Fruit fly (Drosophila melanogaster) whole organism, prepupa: ENCODE data around the gene PolD1.

Source experiments
- CG10631 ChIP-seq: fragments of 200-800 bp; sonication (Bioruptor generic); optimal IDR thresholded peaks from 2 replicates; lab custom pipeline; 2016; ENCODE audit warnings: missing biosample characterization, missing genetic modification characterization
- CG10669 ChIP-seq: fragments of 200-800 bp; sonication (Bioruptor generic); optimal IDR thresholded peaks from 3 replicates; lab custom pipeline; 2018; ENCODE audit warnings: missing biosample characterization, mild to moderate bottlenecking, missing genetic modification characterization, moderate library complexity
- CG11762 ChIP-seq: fragments of 200-800 bp; sonication (Bioruptor generic); optimal IDR thresholded peaks from 3 replicates; lab custom pipeline; 2016; ENCODE audit warnings: missing biosample characterization, missing genetic modification characterization; ENCODE audit not compliant: insufficient read depth
- CG11902 ChIP-seq: fragments of 200-800 bp; sonication (Bioruptor generic); optimal IDR thresholded peaks from 3 replicates; lab custom pipeline; 2016; ENCODE audit warnings: missing biosample characterization, missing genetic modification characterization
- CG1621 ChIP-seq: fragments of 200-800 bp; sonication (Bioruptor generic); optimal IDR thresholded peaks from 3 replicates; lab custom pipeline; 2018; ENCODE audit warnings: missing biosample characterization, mild to moderate bottlenecking, missing genetic modification characterization
- CG16779 ChIP-seq: fragments of 200-800 bp; sonication (Bioruptor generic); optimal IDR thresholded peaks from 3 replicates; lab custom pipeline; 2017; ENCODE audit warnings: missing biosample characterization, mild to moderate bottlenecking, missing genetic modification characterization
- CG3032 ChIP-seq: fragments of 200-800 bp; optimal IDR thresholded peaks from 2 replicates; lab custom pipeline; 2019; ENCODE audit warnings: missing biosample characterization, mild to moderate bottlenecking, missing genetic modification characterization, moderate library complexity
- CG31627 ChIP-seq: fragments of 200-800 bp; sonication (Bioruptor generic); optimal IDR thresholded peaks from 3 replicates; lab custom pipeline; 2016; ENCODE audit warnings: missing biosample characterization, missing genetic modification characterization
- CG32006 ChIP-seq: fragments of 200-800 bp; sonication (Bioruptor generic); optimal IDR thresholded peaks from 3 replicates; lab custom pipeline; 2017; ENCODE audit warnings: missing biosample characterization, mild to moderate bottlenecking, missing genetic modification characterization
- CG3919 ChIP-seq: fragments of 200-800 bp; sonication (Bioruptor generic); optimal IDR thresholded peaks from 3 replicates; lab custom pipeline; 2016; ENCODE audit warnings: missing biosample characterization, missing genetic modification characterization
- CG6163 ChIP-seq: fragments of 200-800 bp; sonication (Bioruptor generic); IDR thresholded peaks from 3 replicates; pipeline ENCODE4 v1.3.6; 2022; ENCODE audit warnings: missing biosample characterization, missing genetic modification characterization
- CG6276 ChIP-seq: fragments of 200-800 bp; sonication (Bioruptor generic); optimal IDR thresholded peaks from 2 replicates; lab custom pipeline; 2017; ENCODE audit warnings: missing biosample characterization, mild to moderate bottlenecking, missing genetic modification characterization
- CG6792 ChIP-seq: fragments of 200-800 bp; sonication (Bioruptor generic); optimal IDR thresholded peaks from 3 replicates; lab custom pipeline; 2016; ENCODE audit warnings: missing biosample characterization, missing genetic modification characterization
- CG6808 ChIP-seq: fragments of 200-800 bp; sonication (Bioruptor generic); optimal IDR thresholded peaks from 3 replicates; lab custom pipeline; 2017; ENCODE audit warnings: missing biosample characterization, missing genetic modification characterization, mild to moderate bottlenecking, moderate library complexity, missing genetic modification reagents
- CG6854 ChIP-seq: fragments of 200-800 bp; sonication (Bioruptor generic); optimal IDR thresholded peaks from 2 replicates; lab custom pipeline; 2017; ENCODE audit warnings: missing biosample characterization, mild to moderate bottlenecking, missing genetic modification characterization
- CG7368 ChIP-seq: fragments of 200-800 bp; sonication (Bioruptor generic); optimal IDR thresholded peaks from 3 replicates; lab custom pipeline; 2016; ENCODE audit warnings: missing biosample characterization, missing genetic modification characterization
- CG8119 ChIP-seq: fragments of 200-800 bp; sonication (Bioruptor generic); IDR thresholded peaks from 3 replicates; pipeline ENCODE4 v1.3.6; 2022; ENCODE audit warnings: missing biosample characterization, missing genetic modification characterization
- CG8319 ChIP-seq: fragments of 200-800 bp; sonication (Bioruptor generic); optimal IDR thresholded peaks from 3 replicates; lab custom pipeline; 2016; ENCODE audit warnings: missing biosample characterization, missing genetic modification characterization
- CG8632 ChIP-seq: fragments of 200-800 bp; sonication (Bioruptor generic); optimal IDR thresholded peaks from 3 replicates; lab custom pipeline; 2016; ENCODE audit warnings: missing biosample characterization, missing genetic modification characterization
- Eip78C ChIP-seq: fragments of 200-800 bp; sonication (Bioruptor generic); peaks from one replicate; lab custom pipeline; 2016; ENCODE audit warnings: missing biosample characterization, missing genetic modification characterization
- Eip93F ChIP-seq: fragments of 200-800 bp; sonication (Bioruptor generic); optimal IDR thresholded peaks from 2 replicates; lab custom pipeline; 2016; ENCODE audit warnings: missing biosample characterization, mild to moderate bottlenecking, missing genetic modification characterization
- Ets21C ChIP-seq: fragments of 200-800 bp; sonication (Bioruptor generic); optimal IDR thresholded peaks from 3 replicates; lab custom pipeline; 2016; ENCODE audit warnings: missing biosample characterization, missing genetic modification characterization
- Ets96B ChIP-seq: fragments of 200-800 bp; optimal IDR thresholded peaks from 2 replicates; lab custom pipeline; 2019; ENCODE audit warnings: missing biosample characterization, mild to moderate bottlenecking, missing genetic modification characterization, moderate library complexity
- Gug ChIP-seq: fragments of 200-800 bp; sonication (Bioruptor generic); IDR thresholded peaks from 2 replicates; pipeline ENCODE4 v1.3.6; 2022; ENCODE audit warnings: missing biosample characterization, missing genetic modification characterization
- Hr39 ChIP-seq: fragments of 200-800 bp; sonication (Bioruptor generic); optimal IDR thresholded peaks from 2 replicates; lab custom pipeline; 2016; ENCODE audit warnings: missing biosample characterization, missing genetic modification characterization
- Lpt ChIP-seq: fragments of 200-800 bp; sonication (Bioruptor generic); optimal IDR thresholded peaks from 3 replicates; lab custom pipeline; 2016; ENCODE audit warnings: missing biosample characterization, missing genetic modification characterization
- OdsH ChIP-seq: fragments of 200-800 bp; sonication (Bioruptor generic); optimal IDR thresholded peaks from 3 replicates; lab custom pipeline; 2016; ENCODE audit warnings: missing biosample characterization, missing genetic modification characterization
- Smox ChIP-seq: fragments of 200-800 bp; sonication (Bioruptor generic); optimal IDR thresholded peaks from 3 replicates; lab custom pipeline; 2016; ENCODE audit warnings: missing biosample characterization, missing genetic modification characterization
- Sox14 ChIP-seq: fragments of 200-800 bp; sonication (Bioruptor generic); optimal IDR thresholded peaks from 3 replicates; lab custom pipeline; 2016; ENCODE audit warnings: missing biosample characterization, missing genetic modification characterization
- Sox15 ChIP-seq: fragments of 200-800 bp; sonication (Bioruptor generic); optimal IDR thresholded peaks from 3 replicates; lab custom pipeline; 2016; ENCODE audit warnings: missing biosample characterization, missing genetic modification characterization
- achi ChIP-seq: fragments of 200-800 bp; sonication (Bioruptor generic); optimal IDR thresholded peaks from 3 replicates; lab custom pipeline; 2016; ENCODE audit warnings: missing biosample characterization, missing genetic modification characterization
- cyc ChIP-seq: fragments of 200-800 bp; sonication (Bioruptor generic); optimal IDR thresholded peaks from 3 replicates; lab custom pipeline; 2016; ENCODE audit warnings: missing biosample characterization, missing genetic modification characterization
- dsx ChIP-seq: fragments of 200-800 bp; optimal IDR thresholded peaks from 3 replicates; lab custom pipeline; 2019; ENCODE audit warnings: missing biosample characterization, mild to moderate bottlenecking, missing genetic modification characterization, moderate library complexity; ENCODE audit not compliant: poor library complexity, severe bottlenecking
- eg ChIP-seq: fragments of 200-800 bp; sonication (Bioruptor generic); IDR thresholded peaks from 3 replicates; pipeline ENCODE4 v1.3.6; 2022; ENCODE audit warnings: missing biosample characterization, missing genetic modification characterization
- esn ChIP-seq: fragments of 200-800 bp; sonication (Bioruptor generic); optimal IDR thresholded peaks from 2 replicates; lab custom pipeline; 2016; ENCODE audit warnings: missing biosample characterization, mild to moderate bottlenecking, missing genetic modification characterization, moderate library complexity
- fd59A ChIP-seq: fragments of 200-800 bp; sonication (Bioruptor generic); optimal IDR thresholded peaks from 2 replicates; lab custom pipeline; 2017; ENCODE audit warnings: missing biosample characterization, mild to moderate bottlenecking, missing genetic modification characterization, missing genetic modification reagents
- fkh ChIP-seq: fragments of 200-800 bp; sonication (Bioruptor generic); optimal IDR thresholded peaks from 3 replicates; lab custom pipeline; 2017; ENCODE audit warnings: missing biosample characterization, mild to moderate bottlenecking, missing genetic modification characterization, moderate library complexity
- lz ChIP-seq: fragments of 200-800 bp; sonication (Bioruptor generic); optimal IDR thresholded peaks from 3 replicates; lab custom pipeline; 2016; ENCODE audit warnings: missing biosample characterization, missing genetic modification characterization
- salr ChIP-seq, 2 experiments: fragments of 200-800 bp; sonication (Bioruptor generic); optimal IDR thresholded peaks; 3 replicates each; lab custom pipeline; 2016 to 2018; ENCODE audit warnings: missing biosample characterization in 2 of 2, missing genetic modification characterization in 2 of 2, mild to moderate bottlenecking in 1 of 2
- spab ChIP-seq: fragments of 200-800 bp; sonication (Bioruptor generic); optimal IDR thresholded peaks from 2 replicates; lab custom pipeline; 2017; ENCODE audit warnings: missing biosample characterization, mild to moderate bottlenecking, missing genetic modification characterization, missing genetic modification reagents
- ss ChIP-seq, 2 experiments: fragments of 200-800 bp; sonication (Bioruptor generic); optimal IDR thresholded peaks; 2 replicates in 1 of 2; 3 replicates in 1 of 2; lab custom pipeline; 2017 to 2018; ENCODE audit warnings: mild to moderate bottlenecking in 2 of 2, missing biosample characterization in 2 of 2, missing genetic modification characterization in 2 of 2, moderate library complexity in 1 of 2
- svp ChIP-seq: fragments of 200-800 bp; sonication (Bioruptor generic); peaks from one replicate; lab custom pipeline; 2016; ENCODE audit warnings: missing biosample characterization, missing genetic modification characterization

Gene PolD1

DNA sequence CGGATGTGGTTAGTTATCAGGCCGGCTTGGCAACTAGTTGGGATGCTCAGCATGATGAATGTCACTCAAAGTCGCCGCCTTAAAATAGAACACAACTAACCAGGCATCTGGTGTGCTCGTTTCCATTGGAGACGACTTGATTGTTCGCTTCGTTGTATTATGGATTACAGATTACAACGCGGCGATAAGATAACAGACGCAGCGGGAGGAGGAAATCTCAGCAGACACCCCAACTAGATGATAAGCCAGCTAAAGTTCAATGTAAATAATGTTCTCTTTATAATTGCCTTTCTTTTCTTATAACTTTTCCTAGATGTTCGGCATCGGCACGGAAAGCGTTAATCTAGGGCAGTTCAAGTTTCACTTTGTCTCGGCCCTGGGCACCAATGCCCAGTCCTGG lies 18.9 kb downstream of the PolD1 start:
- TF ChIP-seq CG32006 (GFP tag; lab: Kevin White, UChicago) (no peak), svp (GFP tag; lab: Kevin White, UChicago) (peak; percentile 93), CG6163 (GFP tag; lab: Robert Waterston, UW) (no peak), CG8632 (no peak)

dm6 chr3L:15967588-15968500 lies 19.8 kb downstream of the PolD1 start, which contains the start of the genes Brr2 and CG10516:
Gene Brr2, minus strand, starts transcription at chr3L:15967872.
Gene CG10516, plus strand, starts transcription at chr3L:15968204.
- TF ChIP-seq CG3032 (tag; lab: Kevin White, UChicago) = peak; percentile 29
- no peak for TF ChIP-seq achi (GFP tag; lab: Kevin White, UChicago)
- no peak for TF ChIP-seq Gug (GFP tag; lab: Robert Waterston, UW)
- TF ChIP-seq Hr39 (GFP tag; lab: Kevin White, UChicago) = no peak
- no peak for TF ChIP-seq spab (GFP tag; lab: Kevin White, UChicago)
- peak in 1 of 2 experiments; percentile 37 for TF ChIP-seq ss (GFP tag; optimal IDR thresholded peaks at IDR 0.05; lab: Kevin White, UChicago)
- no peak for TF ChIP-seq CG7368 (GFP tag; lab: Kevin White, UChicago)
- peak; percentile 54 for TF ChIP-seq Sox14 (GFP tag; lab: Kevin White, UChicago)
- peak; percentile 31 for TF ChIP-seq CG31627 (GFP tag; lab: Kevin White, UChicago)
- no peak for TF ChIP-seq dsx (GFP tag; lab: Kevin White, UChicago)
- peak; percentile 28 for TF ChIP-seq CG8319 (GFP tag; lab: Kevin White, UChicago)
- TF ChIP-seq fkh (GFP tag; lab: Kevin White, UChicago) = peak; percentile 98
- TF ChIP-seq esn (GFP tag; lab: Kevin White, UChicago) = peak; percentile 33

DNA sequence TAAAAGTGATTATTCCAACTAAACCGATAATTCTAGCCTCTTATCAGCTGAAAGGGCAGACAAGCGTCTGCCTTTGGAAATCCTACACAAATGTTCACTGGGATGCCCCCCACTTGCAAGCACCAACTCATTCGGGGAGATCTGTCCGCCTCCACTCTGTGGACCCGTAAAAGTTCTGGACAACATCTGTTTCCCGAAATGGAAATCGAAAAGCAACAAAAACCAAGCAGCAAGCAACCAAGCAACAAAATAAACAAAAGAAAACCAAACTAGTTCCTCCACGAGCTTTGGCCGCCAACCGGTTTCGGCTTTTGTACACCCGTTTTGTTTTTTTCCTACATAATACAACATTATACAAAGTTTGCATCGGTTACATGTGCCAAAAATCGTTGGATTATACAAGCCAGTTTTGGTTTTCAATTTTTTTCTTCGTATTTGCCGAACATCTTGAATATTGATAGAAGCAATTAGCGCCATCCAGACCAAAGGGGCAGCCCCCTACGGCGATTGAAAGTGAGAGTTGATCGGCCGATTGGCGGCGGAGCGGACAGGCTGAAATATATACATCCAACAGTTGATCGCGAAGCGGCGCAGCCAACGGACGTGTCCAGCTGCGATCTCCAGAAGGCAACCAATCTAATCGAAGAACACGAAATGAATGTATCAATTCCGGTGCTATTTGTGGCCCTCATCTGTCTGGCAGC lies 28.9 kb downstream of the PolD1 start, which contains the start of gene CG17032:
TSS of gene CG17032 (plus strand) at position 232 of the 704 bp plus-strand sequence.
- TF ChIP-seq Ets21C (GFP tag; lab: Kevin White, UChicago) (no peak), CG6854 (peak; percentile 68), CG32006 (GFP tag; lab: Kevin White, UChicago) (no peak), CG7368 (GFP tag; lab: Kevin White, UChicago) (no peak), Hr39 (GFP tag; lab: Kevin White, UChicago) (no peak), cyc (GFP tag; lab: Kevin White, UChicago) (no peak), CG8119 (GFP tag; lab: Robert Waterston, UW) (no peak; the same call in 2 of the 3 replicates), Eip93F (GFP tag; lab: Kevin White, UChicago) (no peak), CG6276 (GFP tag; lab: Kevin White, UChicago) (no peak), ss (GFP tag; optimal IDR thresholded peaks at IDR 0.05; lab: Kevin White, UChicago) (peak in 1 of 2 experiments; percentile 49), Smox (no peak), Sox15 (GFP tag; lab: Kevin White, UChicago) (no peak), CG10669 (GFP tag; lab: Kevin White, UChicago) (no peak), salr (GFP tag; optimal IDR thresholded peaks at IDR 0.05; lab: Kevin White, UChicago) (no peak), lz (no peak), Eip78C (GFP tag; lab: Kevin White, UChicago) (peak; percentile 83), Sox14 (GFP tag; lab: Kevin White, UChicago) (no peak), CG11902 (no peak), achi (GFP tag; lab: Kevin White, UChicago) (no peak), CG6163 (GFP tag; lab: Robert Waterston, UW) (no peak), Ets96B (tag; lab: Kevin White, UChicago) (no peak), Gug (GFP tag; lab: Robert Waterston, UW) (no peak), esn (GFP tag; lab: Kevin White, UChicago) (no peak), CG16779 (tag; lab: Kevin White, UChicago) (no peak), eg (GFP tag; lab: Robert Waterston, UW) (0 out of 3 replicates have a peak, but pooled peaks have one; percentile 16), CG11762 (GFP tag; lab: Kevin White, UChicago) (no peak), CG6808 (no peak), Lpt (peak; percentile 35), fkh (GFP tag; lab: Kevin White, UChicago) (no peak), CG6792 (no peak), CG10631 (GFP tag; lab: Kevin White, UChicago) (no peak), fd59A (no peak), CG1621 (tag; lab: Kevin White, UChicago) (peak; percentile 81), CG3919 (GFP tag; lab: Kevin White, UChicago) (no peak), OdsH (GFP tag; lab: Kevin White, UChicago) (no peak)
